Worm (Caenorhabditis elegans) whole organism, late embryonic: ENCODE measurements around the gene F54D5.15.

ENCODE experiments used
- K02D7.2 ChIP-seq: sonication (generic microtip); optimal IDR thresholded peaks from 2 replicates; lab custom pipeline; 2017; ENCODE audit warnings: mild to moderate bottlenecking, missing genetic modification characterization, missing compliant biosample characterization
- ama-1 ChIP-seq: fragments of 150-350 bp; optimal IDR thresholded peaks from 2 replicates; lab custom pipeline; 2014
- ceh-2 ChIP-seq: sonication (generic microtip); optimal IDR thresholded peaks from 2 replicates; lab custom pipeline; 2016; ENCODE audit warnings: missing genotype, missing genetic modification characterization, missing compliant biosample characterization
- ceh-22 ChIP-seq: sonication (generic microtip); optimal IDR thresholded peaks from 2 replicates; lab custom pipeline; 2017; ENCODE audit warnings: missing biosample characterization, missing genetic modification characterization
- ceh-24 ChIP-seq: sonication (generic microtip); optimal IDR thresholded peaks from 2 replicates; lab custom pipeline; 2016; ENCODE audit warnings: mild to moderate bottlenecking, missing genetic modification characterization, missing compliant biosample characterization
- ceh-31 ChIP-seq: sonication (generic microtip); optimal IDR thresholded peaks from 2 replicates; lab custom pipeline; 2016; ENCODE audit warnings: missing genetic modification characterization, missing compliant biosample characterization
- ceh-48 ChIP-seq: sonication (generic microtip); optimal IDR thresholded peaks from 2 replicates; lab custom pipeline; 2016; ENCODE audit warnings: missing genetic modification characterization, inconsistent platforms, missing compliant biosample characterization
- ceh-9 ChIP-seq: sonication (generic microtip); optimal IDR thresholded peaks from 2 replicates; lab custom pipeline; 2016; ENCODE audit warnings: mild to moderate bottlenecking, missing genetic modification characterization, inconsistent platforms, missing compliant biosample characterization
- che-1 ChIP-seq: sonication (generic microtip); optimal IDR thresholded peaks from 2 replicates; lab custom pipeline; 2016; ENCODE audit warnings: mild to moderate bottlenecking, missing genetic modification characterization, missing compliant biosample characterization
- dmd-4 ChIP-seq: sonication (generic microtip); optimal IDR thresholded peaks from 2 replicates; lab custom pipeline; 2016; ENCODE audit warnings: borderline replicate concordance, missing genetic modification characterization, missing compliant biosample characterization
- elt-2 ChIP-seq: sonication (generic microtip); optimal IDR thresholded peaks from 2 replicates; lab custom pipeline; 2016; ENCODE audit warnings: missing genetic modification reagents, missing genetic modification characterization, missing compliant biosample characterization
- eyg-1 ChIP-seq: sonication (generic microtip); optimal IDR thresholded peaks from 2 replicates; lab custom pipeline; 2016; ENCODE audit warnings: missing genotype, missing genetic modification characterization, missing compliant biosample characterization
- fkh-6 ChIP-seq: sonication (generic microtip); optimal IDR thresholded peaks from 2 replicates; lab custom pipeline; 2016; ENCODE audit warnings: missing genetic modification characterization, missing compliant biosample characterization
- gmeb-2 ChIP-seq: sonication (generic microtip); optimal IDR thresholded peaks from 2 replicates; lab custom pipeline; 2016; ENCODE audit warnings: missing genetic modification characterization, inconsistent platforms, missing compliant biosample characterization
- hlh-13 ChIP-seq: fragments of 200-800 bp; sonication (Bioruptor generic); optimal IDR thresholded peaks from 2 replicates; lab custom pipeline; 2018; ENCODE audit warnings: mild to moderate bottlenecking, missing genetic modification characterization, missing compliant biosample characterization
- mec-3 ChIP-seq: sonication (generic microtip); optimal IDR thresholded peaks from 2 replicates; lab custom pipeline; 2016; ENCODE audit warnings: borderline replicate concordance, missing genetic modification characterization, missing compliant biosample characterization
- nfya-1 ChIP-seq: sonication (generic microtip); optimal IDR thresholded peaks from 2 replicates; lab custom pipeline; 2017; ENCODE audit warnings: missing genetic modification characterization, mild to moderate bottlenecking, missing compliant biosample characterization, antibody characterized with exemption, moderate library complexity
- npax-4 ChIP-seq: sonication (generic microtip); optimal IDR thresholded peaks from 2 replicates; lab custom pipeline; 2016; ENCODE audit warnings: missing genetic modification characterization, missing compliant biosample characterization
- odd-2 ChIP-seq: sonication (generic microtip); optimal IDR thresholded peaks from 2 replicates; lab custom pipeline; 2017; ENCODE audit warnings: antibody characterized with exemption, mild to moderate bottlenecking, missing genetic modification characterization, missing compliant biosample characterization
- pax-1 ChIP-seq: fragments of 150-350 bp; optimal IDR thresholded peaks from 2 replicates; lab custom pipeline; 2014; ENCODE audit warnings: missing biosample characterization, missing genetic modification characterization
- pha-2 ChIP-seq: sonication (generic microtip); optimal IDR thresholded peaks from 2 replicates; lab custom pipeline; 2017; ENCODE audit warnings: mild to moderate bottlenecking, missing genetic modification characterization, missing compliant biosample characterization
- pqm-1 ChIP-seq: sonication (generic microtip); optimal IDR thresholded peaks from 2 replicates; lab custom pipeline; 2016; ENCODE audit warnings: missing genetic modification characterization, missing compliant biosample characterization
- pros-1 ChIP-seq: fragments of 150-350 bp; optimal IDR thresholded peaks from 2 replicates; lab custom pipeline; 2014; ENCODE audit warnings: missing biosample characterization, missing genetic modification reagents, missing genetic modification characterization
- rnt-1 ChIP-seq: sonication (generic microtip); optimal IDR thresholded peaks from 2 replicates; lab custom pipeline; 2016; ENCODE audit warnings: missing genetic modification characterization, missing compliant biosample characterization
- sox-2 ChIP-seq: fragments of 200-800 bp; sonication (Bioruptor generic); IDR thresholded peaks from 2 replicates; pipeline ENCODE4 v1.3.6; 2022; ENCODE audit warnings: missing genetic modification reagents, missing genetic modification characterization, missing compliant biosample characterization
- sox-4 ChIP-seq: sonication (generic microtip); optimal IDR thresholded peaks from 2 replicates; lab custom pipeline; 2017; ENCODE audit warnings: mild to moderate bottlenecking, missing genetic modification characterization, inconsistent platforms, missing compliant biosample characterization
- tbx-2 ChIP-seq: sonication (generic microtip); optimal IDR thresholded peaks from 2 replicates; lab custom pipeline; 2016; ENCODE audit warnings: missing genetic modification characterization, missing compliant biosample characterization
- tbx-7 ChIP-seq: sonication (generic microtip); optimal IDR thresholded peaks from 2 replicates; lab custom pipeline; 2016; ENCODE audit warnings: missing genotype, missing genetic modification characterization, missing compliant biosample characterization
- unc-3 ChIP-seq, 2 experiments: fragments of 200-800 bp in 1 of 2; sonication (Bioruptor generic) in 1 of 2; sonication (generic microtip) in 1 of 2; conservative IDR thresholded peaks in 1 of 2; optimal IDR thresholded peaks in 1 of 2; 2 replicates each; pipeline versions ENCODE4 v1.3.6 to Lab custom; 2016 to 2022; ENCODE audit warnings: missing compliant biosample characterization in 2 of 2, missing genetic modification characterization in 2 of 2, missing genetic modification reagents in 1 of 2
- unc-55 ChIP-seq: sonication (generic microtip); optimal IDR thresholded peaks from 2 replicates; lab custom pipeline; 2017; ENCODE audit warnings: missing biosample characterization, missing genetic modification reagents, missing genetic modification characterization
- zip-5 ChIP-seq: sonication (generic microtip); optimal IDR thresholded peaks from 2 replicates; lab custom pipeline; 2016; ENCODE audit warnings: missing genetic modification characterization, missing compliant biosample characterization

F54D5.15 gene

DNA sequence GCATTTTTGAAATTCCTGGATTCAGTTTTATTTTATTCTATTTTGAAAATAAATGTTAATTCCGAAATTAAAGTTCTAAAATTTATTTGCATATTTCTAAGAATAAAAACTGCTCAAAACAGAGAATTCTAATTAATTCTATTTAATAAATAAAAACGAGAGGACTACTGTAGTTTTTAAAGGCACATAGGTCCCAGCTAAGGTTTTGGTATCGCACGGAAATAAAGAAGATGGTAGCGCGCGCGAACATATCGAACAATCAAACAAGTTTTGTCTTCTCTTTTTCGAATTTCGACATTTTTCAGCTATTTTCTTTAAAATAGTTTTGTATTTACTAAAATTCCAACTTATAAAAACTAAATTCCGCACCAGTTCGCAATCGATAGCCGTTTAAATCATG is 13.8 kb upstream of the F54D5.15 start:
- TF ChIP-seq tbx-2 (tag; lab: Kevin White, UChicago) (no peak), ama-1 (no peak), hlh-13 (GFP tag; lab: Kevin White, UChicago) (no peak)

DNA sequence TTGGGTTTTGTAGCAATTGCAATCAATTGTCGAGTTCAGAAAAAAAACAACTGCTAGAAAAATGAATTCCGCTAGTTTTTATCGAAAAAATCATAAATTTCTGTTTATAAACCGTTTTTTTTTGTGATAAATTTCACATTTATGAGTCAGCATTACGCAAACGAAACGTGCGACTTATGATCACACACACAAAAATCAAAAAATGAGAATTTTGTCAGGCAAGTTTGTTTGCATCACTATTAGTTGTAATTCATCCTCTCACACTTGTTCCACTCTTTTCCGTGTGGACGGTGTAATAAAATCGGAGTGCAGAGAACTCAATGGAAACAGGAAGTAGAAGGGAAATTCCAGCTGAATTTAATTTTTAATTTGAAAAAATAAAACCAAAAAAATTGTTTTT is 13.4 kb upstream of the F54D5.15 start, which contains the start of gene pcs-1:
Gene pcs-1 (minus strand): TSS at position 344 of the 400 bp plus-strand sequence.
- TF ChIP-seq ceh-9 (tag; lab: Kevin White, UChicago), result no peak
- no peak for TF ChIP-seq dmd-4
- TF ChIP-seq sox-4 (tag; lab: Kevin White, UChicago), result no peak
- TF ChIP-seq K02D7.2 (tag; lab: Kevin White, UChicago), result no peak
- no peak for TF ChIP-seq pha-2 (tag; lab: Kevin White, UChicago)
- TF ChIP-seq mec-3 (tag; lab: Kevin White, UChicago), result no peak
- TF ChIP-seq pros-1, result no peak
- TF ChIP-seq che-1 (tag; lab: Kevin White, UChicago), result no peak

ce11 chrII:11572944-11573343 is 8.9 kb upstream of the F54D5.15 start, which contains the start of gene F54D5.2:
TSS of gene F54D5.2 (plus strand) at chrII:11573180.
- no peak for TF ChIP-seq tbx-2 (tag; lab: Kevin White, UChicago)
- TF ChIP-seq ceh-31 (tag; lab: Kevin White, UChicago), result no peak
- TF ChIP-seq unc-3 (GFP tag; conservative IDR thresholded peaks at IDR 0.05; lab: Robert Waterston, UW), result no peak
- TF ChIP-seq unc-3 (tag; optimal IDR thresholded peaks at IDR 0.05; lab: Kevin White, UChicago), result no peak

DNA sequence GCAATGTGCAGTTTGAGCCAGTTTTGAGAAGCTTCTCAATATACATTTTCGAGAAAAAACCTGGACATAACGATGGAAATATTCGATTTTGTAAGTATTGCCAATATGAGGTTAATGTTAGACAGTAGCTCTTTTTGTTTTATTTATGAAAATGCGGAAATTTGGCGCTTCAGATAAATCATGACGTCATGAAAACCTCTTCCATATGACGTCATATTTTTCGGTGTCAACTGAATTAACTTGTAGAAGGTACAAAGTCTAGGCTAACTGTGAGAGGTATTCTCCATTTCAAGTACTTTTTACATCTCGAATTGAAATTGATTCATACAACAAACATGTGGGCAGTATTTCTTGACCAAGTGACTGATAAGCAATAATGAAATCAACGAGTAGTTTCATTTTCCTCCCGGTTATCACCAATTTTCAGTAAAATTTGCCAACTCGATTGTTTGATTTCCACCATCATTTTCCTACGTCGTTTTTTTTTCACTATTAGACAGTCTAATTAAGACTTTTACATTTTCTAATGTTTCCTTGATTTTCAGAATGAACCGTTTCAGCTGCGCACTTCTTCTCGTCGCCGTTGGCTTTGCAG is 7.3 kb upstream of the F54D5.15 start, which contains the start of gene F54D5.3:
Gene F54D5.3 (plus strand): TSS at position 546 of the 595 bp plus-strand sequence.
- TF ChIP-seq npax-4 (tag; lab: Kevin White, UChicago) (no peak), nfya-1 (no peak), ceh-22 (no peak), pqm-1 (no peak), ceh-2 (tag; lab: Kevin White, UChicago) (no peak), elt-2 (tag; lab: Kevin White, UChicago) (no peak), rnt-1 (tag; lab: Kevin White, UChicago) (no peak), ceh-48 (tag; lab: Kevin White, UChicago) (no peak), zip-5 (tag; lab: Kevin White, UChicago) (no peak), pax-1 (no peak), sox-2 (GFP tag; lab: Robert Waterston, UW) (no peak), che-1 (tag; lab: Kevin White, UChicago) (no peak), dmd-4 (no peak), ceh-9 (tag; lab: Kevin White, UChicago) (no peak), ceh-24 (tag; lab: Kevin White, UChicago) (no peak), odd-2 (no peak), tbx-7 (tag; lab: Kevin White, UChicago) (no peak)

DNA sequence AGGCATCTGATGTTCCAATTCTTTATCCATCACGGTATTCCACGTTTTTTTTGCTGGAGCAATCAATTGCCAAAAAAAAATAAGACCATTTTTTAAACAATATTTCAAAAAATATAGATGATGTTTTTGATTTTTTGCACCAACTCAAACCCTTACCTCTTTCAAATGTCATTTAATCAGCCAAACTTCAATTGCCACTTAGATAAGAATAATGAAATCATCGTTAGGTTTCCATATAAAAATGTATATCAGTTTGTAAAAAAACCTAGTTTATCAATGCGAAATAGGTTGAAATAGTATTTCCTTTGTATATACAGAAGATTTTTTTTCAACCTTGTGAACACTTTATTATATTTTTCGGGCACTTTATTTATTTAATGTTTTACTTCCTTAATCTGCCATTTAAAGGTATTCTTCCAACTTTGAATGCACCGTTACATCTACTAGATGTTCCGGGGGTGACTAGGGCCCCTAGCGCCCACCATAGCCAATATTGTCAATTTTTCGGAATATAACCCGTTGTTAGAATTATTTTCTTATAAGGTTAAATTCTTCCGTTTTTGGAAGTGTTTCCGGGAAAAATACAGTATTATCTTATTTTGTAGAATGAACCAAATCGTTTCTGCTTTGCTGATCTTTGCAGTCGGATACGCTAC is 5.3 kb upstream of the F54D5.15 start, which contains the start of the genes F54D5.23 and F54D5.4:
Gene F54D5.23 (minus strand): TSS at position 75 of the 656 bp plus-strand sequence.
Gene F54D5.4 (plus strand): TSS at position 606 of the 656 bp plus-strand sequence.
- TF ChIP-seq unc-55 (GFP tag; lab: Kevin White, UChicago) (no peak), sox-2 (GFP tag; lab: Robert Waterston, UW) (no peak), fkh-6 (no peak), ceh-31 (tag; lab: Kevin White, UChicago) (no peak), ceh-48 (tag; lab: Kevin White, UChicago) (no peak), odd-2 (no peak), mec-3 (tag; lab: Kevin White, UChicago) (no peak), K02D7.2 (tag; lab: Kevin White, UChicago) (no peak), gmeb-2 (tag; lab: Kevin White, UChicago) (no peak), eyg-1 (tag; lab: Kevin White, UChicago) (no peak)
- TF ChIP-seq, all 69 proteins: peak for 0
